Fruit fly (Drosophila melanogaster) Kc167 (cell line): ENCODE results near the gene Acyp2.

Source experiments
- h ChIP-seq: fragments of >200 bp; optimal IDR thresholded peaks from 3 replicates; lab custom pipeline; 2018; ENCODE audit warnings: missing external identifiers
- insv ChIP-seq: fragments of >200 bp; optimal IDR thresholded peaks from 3 replicates; lab custom pipeline; 2018; ENCODE audit warnings: missing external identifiers
- psq ChIP-seq: fragments of >200 bp; optimal IDR thresholded peaks from 2 replicates; lab custom pipeline; 2017; ENCODE audit warnings: missing external identifiers
- ttk ChIP-seq: sonication (Bioruptor generic); optimal IDR thresholded peaks from 2 replicates; lab custom pipeline; 2017; ENCODE audit warnings: missing external identifiers

DNA sequence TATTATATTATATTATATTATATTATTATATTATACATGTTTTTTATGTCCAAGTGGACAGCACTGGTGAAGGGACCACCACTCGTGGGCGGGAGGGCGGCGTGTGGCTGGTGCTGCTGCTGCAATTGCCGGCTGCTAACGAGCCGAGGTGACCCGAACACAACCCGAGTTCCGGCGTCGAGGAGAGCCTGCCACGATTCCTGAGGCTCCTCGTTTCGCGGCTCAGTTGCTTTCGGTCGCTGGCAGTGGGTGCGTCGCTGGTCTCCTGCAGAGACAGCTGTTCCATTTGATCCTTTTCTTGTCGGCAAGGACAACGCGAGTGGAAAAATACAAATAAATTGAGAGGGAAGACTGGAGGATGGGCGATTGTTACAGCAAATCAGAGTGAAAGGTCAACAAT lies 17.9 kb downstream of the Acyp2 start:
- no peak for TF ChIP-seq ttk (lab: Kevin White, UChicago)
- TF ChIP-seq h (lab: Kevin White, UChicago): no peak
- no peak for TF ChIP-seq psq
- TF ChIP-seq insv (lab: Kevin White, UChicago): no peak
